Worm (Caenorhabditis elegans) whole organism, L1 larva: ENCODE measurements around the gene spe-18.

Source experiments
- C04F5.9 ChIP-seq: sonication (generic microtip); optimal IDR thresholded peaks from 2 replicates; lab custom pipeline; 2016; ENCODE audit warnings: missing genetic modification characterization, missing compliant biosample characterization
- C16A3.4 ChIP-seq: fragments of 150-350 bp; optimal IDR thresholded peaks from 2 replicates; lab custom pipeline; 2014; ENCODE audit warnings: missing biosample characterization, missing genetic modification characterization
- F16B12.6 ChIP-seq: fragments of 150-350 bp; optimal IDR thresholded peaks from 2 replicates; lab custom pipeline; 2014; ENCODE audit warnings: missing biosample characterization, missing genetic modification characterization
- Y116A8C.19 ChIP-seq: sonication (generic microtip); optimal IDR thresholded peaks from 2 replicates; lab custom pipeline; 2016; ENCODE audit warnings: missing compliant biosample characterization, missing genetic modification characterization, borderline replicate concordance
- alr-1 ChIP-seq: fragments of 200-800 bp; sonication (Bioruptor generic); optimal IDR thresholded peaks from 2 replicates; lab custom pipeline; 2018; ENCODE audit warnings: borderline replicate concordance, mild to moderate bottlenecking, missing genetic modification characterization, missing compliant biosample characterization
- ama-1 ChIP-seq: fragments of 150-350 bp; optimal IDR thresholded peaks from 2 replicates; lab custom pipeline; 2014
- blmp-1 ChIP-seq: fragments of 150-350 bp; optimal IDR thresholded peaks from 2 replicates; lab custom pipeline; 2014; ENCODE audit warnings: missing biosample characterization, missing genetic modification characterization
- ceh-8 ChIP-seq: fragments of 200-800 bp; sonication (Bioruptor generic); optimal IDR thresholded peaks from 2 replicates; lab custom pipeline; 2018; ENCODE audit warnings: mild to moderate bottlenecking, missing genetic modification characterization, moderate library complexity, missing compliant biosample characterization
- ceh-82 ChIP-seq, 3 experiments: fragments of 150-350 bp in 1 of 3; sonication (generic microtip) in 2 of 3; optimal IDR thresholded peaks; 2 replicates each; lab custom pipeline; 2014 to 2017; ENCODE audit warnings: missing biosample characterization in 3 of 3, missing genetic modification characterization in 3 of 3
- ceh-90 ChIP-seq: sonication (generic microtip); optimal IDR thresholded peaks from 2 replicates; lab custom pipeline; 2016; ENCODE audit warnings: missing genetic modification characterization, missing compliant biosample characterization
- dsc-1 ChIP-seq: sonication (generic microtip); optimal IDR thresholded peaks from 2 replicates; lab custom pipeline; 2016; ENCODE audit warnings: mild to moderate bottlenecking, missing genetic modification characterization, missing compliant biosample characterization
- efl-1 ChIP-seq, 4 experiments: fragments of 150-350 bp; optimal IDR thresholded peaks in 3 of 4; peaks in 1 of 4; 1 replicate in 1 of 4; 2 replicates in 3 of 4; lab custom pipeline; 2014; ENCODE audit warnings: missing biosample characterization in 2 of 4, missing genetic modification characterization in 2 of 4, missing genetic modification reagents in 2 of 4
- efl-3 ChIP-seq: fragments of 200-800 bp; sonication (Bioruptor generic); optimal IDR thresholded peaks from 2 replicates; lab custom pipeline; 2018; ENCODE audit warnings: mild to moderate bottlenecking, missing genetic modification characterization, missing compliant biosample characterization
- elt-2 ChIP-seq: sonication (generic microtip); optimal IDR thresholded peaks from 2 replicates; lab custom pipeline; 2016; ENCODE audit warnings: missing genetic modification characterization, mild to moderate bottlenecking, inconsistent platforms, missing compliant biosample characterization, missing genetic modification reagents
- elt-3 ChIP-seq, 6 experiments: fragments of 150-350 bp in 1 of 6; sonication (generic microtip); optimal IDR thresholded peaks; 2 replicates each; lab custom pipeline; 2017 to 2018; ENCODE audit warnings: missing biosample characterization in 6 of 6, missing genetic modification characterization in 6 of 6, inconsistent platforms in 1 of 6
- fkh-4 ChIP-seq: sonication (generic microtip); optimal IDR thresholded peaks from 2 replicates; lab custom pipeline; 2016; ENCODE audit warnings: missing compliant biosample characterization, missing genetic modification characterization, borderline replicate concordance
- fkh-8 ChIP-seq: sonication (generic microtip); optimal IDR thresholded peaks from 2 replicates; lab custom pipeline; 2016; ENCODE audit warnings: mild to moderate bottlenecking, missing genetic modification characterization, missing compliant biosample characterization
- fos-1 ChIP-seq: fragments of 150-350 bp; optimal IDR thresholded peaks from 2 replicates; lab custom pipeline; 2014; ENCODE audit warnings: missing biosample characterization, missing genetic modification characterization
- hlh-17 ChIP-seq: fragments of 200-800 bp; sonication (Bioruptor generic); optimal IDR thresholded peaks from 2 replicates; lab custom pipeline; 2018; ENCODE audit warnings: missing genetic modification characterization, mild to moderate bottlenecking, missing compliant biosample characterization, moderate library complexity, borderline replicate concordance
- irx-1 ChIP-seq: sonication (generic microtip); optimal IDR thresholded peaks from 2 replicates; lab custom pipeline; 2016; ENCODE audit warnings: missing genetic modification characterization, missing compliant biosample characterization
- isw-1 ChIP-seq: fragments of 200-800 bp; sonication (Bioruptor generic); IDR thresholded peaks from 2 replicates; pipeline ENCODE4 v1.3.6; 2022; ENCODE audit warnings: missing genetic modification characterization, missing compliant biosample characterization
- jun-1 ChIP-seq: fragments of 150-350 bp; optimal IDR thresholded peaks from 2 replicates; lab custom pipeline; 2014; ENCODE audit warnings: missing biosample characterization, missing genetic modification reagents, missing genetic modification characterization
- lin-14 ChIP-seq: fragments of 200-800 bp; sonication (Bioruptor generic); optimal IDR thresholded peaks from 2 replicates; lab custom pipeline; 2018; ENCODE audit warnings: mild to moderate bottlenecking, missing genetic modification characterization, moderate library complexity, missing compliant biosample characterization
- lin-15B ChIP-seq: fragments of 150-350 bp; sonication (generic microtip); optimal IDR thresholded peaks from 3 replicates; lab custom pipeline; 2014; ENCODE audit warnings: missing biosample characterization, missing genetic modification characterization
- lin-35 ChIP-seq, 2 experiments: fragments of 150-350 bp; optimal IDR thresholded peaks; 2 replicates each; lab custom pipeline; 2014; ENCODE audit warnings: missing biosample characterization in 2 of 2, missing genetic modification characterization in 2 of 2, missing genetic modification reagents in 2 of 2
- lin-39 ChIP-seq: fragments of 150-350 bp; optimal IDR thresholded peaks from 2 replicates; lab custom pipeline; 2014; ENCODE audit warnings: missing biosample characterization, missing genetic modification reagents, missing genetic modification characterization
- lir-3 ChIP-seq: sonication (generic microtip); optimal IDR thresholded peaks from 2 replicates; lab custom pipeline; 2016; ENCODE audit warnings: mild to moderate bottlenecking, missing genetic modification characterization, moderate library complexity, missing compliant biosample characterization; ENCODE audit not compliant: poor library complexity
- mab-9 ChIP-seq: fragments of 200-800 bp; sonication (Bioruptor generic); IDR thresholded peaks from 2 replicates; pipeline ENCODE4 v1.3.6; 2022; ENCODE audit warnings: missing genetic modification reagents, missing genetic modification characterization, missing compliant biosample characterization
- mdl-1 ChIP-seq, 2 experiments: fragments of 150-350 bp; optimal IDR thresholded peaks; 2 replicates each; lab custom pipeline; 2014 to 2017; ENCODE audit warnings: missing biosample characterization in 2 of 2, missing genetic modification characterization in 2 of 2, inconsistent platforms in 1 of 2
- mef-2 ChIP-seq: fragments of 150-350 bp; optimal IDR thresholded peaks from 2 replicates; lab custom pipeline; 2014; ENCODE audit warnings: missing biosample characterization, missing genetic modification characterization
- mep-1 ChIP-seq: fragments of 150-350 bp; optimal IDR thresholded peaks from 2 replicates; lab custom pipeline; 2014; ENCODE audit warnings: missing biosample characterization, missing genetic modification characterization
- nhr-11 ChIP-seq: fragments of 150-350 bp; optimal IDR thresholded peaks from 2 replicates; lab custom pipeline; 2014; ENCODE audit warnings: missing biosample characterization, missing genetic modification characterization
- nhr-19 ChIP-seq: fragments of 200-800 bp; sonication (Bioruptor generic); conservative IDR thresholded peaks from 2 replicates; pipeline ENCODE4 v1.3.6; 2022; ENCODE audit warnings: missing genetic modification characterization, missing compliant biosample characterization
- nhr-20 ChIP-seq: sonication (generic microtip); optimal IDR thresholded peaks from 2 replicates; lab custom pipeline; 2016; ENCODE audit warnings: mild to moderate bottlenecking, missing genetic modification characterization, missing compliant biosample characterization
- nhr-47 ChIP-seq: sonication (generic microtip); optimal IDR thresholded peaks from 2 replicates; lab custom pipeline; 2016; ENCODE audit warnings: mild to moderate bottlenecking, missing genetic modification characterization, moderate library complexity, missing compliant biosample characterization
- nhr-71 ChIP-seq: sonication (generic microtip); optimal IDR thresholded peaks from 2 replicates; lab custom pipeline; 2016; ENCODE audit warnings: mild to moderate bottlenecking, missing genetic modification characterization, moderate library complexity, missing compliant biosample characterization
- nhr-77 ChIP-seq: fragments of 150-350 bp; optimal IDR thresholded peaks from 2 replicates; lab custom pipeline; 2014; ENCODE audit warnings: missing biosample characterization, missing genetic modification characterization
- nhr-90 ChIP-seq: sonication (generic microtip); optimal IDR thresholded peaks from 2 replicates; lab custom pipeline; 2016; ENCODE audit warnings: mild to moderate bottlenecking, missing genetic modification characterization, missing compliant biosample characterization; ENCODE audit not compliant: poor library complexity
- pag-3 ChIP-seq: sonication (generic microtip); optimal IDR thresholded peaks from 2 replicates; lab custom pipeline; 2017; ENCODE audit warnings: missing genetic modification characterization, mild to moderate bottlenecking, missing compliant biosample characterization, antibody characterized with exemption, borderline replicate concordance; ENCODE audit not compliant: insufficient read depth
- pax-3 ChIP-seq: fragments of 200-800 bp; sonication (Bioruptor generic); optimal IDR thresholded peaks from 2 replicates; lab custom pipeline; 2018; ENCODE audit warnings: mild to moderate bottlenecking, missing genetic modification characterization, moderate library complexity, missing compliant biosample characterization
- rnt-1 ChIP-seq: sonication (generic microtip); optimal IDR thresholded peaks from 2 replicates; lab custom pipeline; 2016; ENCODE audit warnings: mild to moderate bottlenecking, missing genetic modification characterization, moderate library complexity, missing compliant biosample characterization
- snpc-4 ChIP-seq: fragments of 150-350 bp; optimal IDR thresholded peaks from 2 replicates; lab custom pipeline; 2014; ENCODE audit warnings: missing biosample characterization, missing genetic modification characterization
- unc-30 ChIP-seq: sonication (generic microtip); optimal IDR thresholded peaks from 2 replicates; lab custom pipeline; 2017; ENCODE audit warnings: missing biosample characterization, missing genetic modification characterization
- unc-86 ChIP-seq: sonication (generic microtip); optimal IDR thresholded peaks from 2 replicates; lab custom pipeline; 2016; ENCODE audit warnings: missing genetic modification characterization, missing compliant biosample characterization
- unc-98 ChIP-seq: fragments of 200-800 bp; sonication (Bioruptor generic); IDR thresholded peaks from 2 replicates; pipeline ENCODE4 v1.3.6; 2022; ENCODE audit warnings: missing genetic modification characterization, missing compliant biosample characterization
- xbp-1 ChIP-seq: sonication (generic microtip); optimal IDR thresholded peaks from 2 replicates; lab custom pipeline; 2016; ENCODE audit warnings: missing genetic modification characterization, missing compliant biosample characterization
- zip-4 ChIP-seq: fragments of 200-800 bp; sonication (Bioruptor generic); optimal IDR thresholded peaks from 2 replicates; lab custom pipeline; 2018; ENCODE audit warnings: mild to moderate bottlenecking, missing genetic modification characterization, moderate library complexity, missing compliant biosample characterization
- ztf-4 ChIP-seq: fragments of 150-350 bp; optimal IDR thresholded peaks from 2 replicates; lab custom pipeline; 2014; ENCODE audit warnings: missing biosample characterization, missing genetic modification characterization

Gene spe-18

ce11 chrII:13122720-13123119 lies 30.5 kb downstream of the spe-18 start, which contains the start of gene bath-45:
TSS of gene bath-45 (plus strand) at chrII:13123020.
- TF ChIP-seq nhr-19 (no peak), lin-14 (GFP tag; lab: Kevin White, UChicago) (no peak), unc-98 (GFP tag; lab: Robert Waterston, UW) (no peak), pag-3 (tag; lab: Kevin White, UChicago) (no peak), nhr-77 (no peak), alr-1 (tag; lab: Kevin White, UChicago) (no peak), nhr-20 (tag; lab: Kevin White, UChicago) (no peak), irx-1 (tag; lab: Kevin White, UChicago) (no peak), dsc-1 (tag; lab: Kevin White, UChicago) (no peak), ztf-4 (tag; lab: Kevin White, UChicago) (no peak), blmp-1 (tag; lab: Kevin White, UChicago) (no peak), snpc-4 (tag; lab: Kevin White, UChicago) (no peak), Y116A8C.19 (no peak), hlh-17 (GFP tag; lab: Kevin White, UChicago) (no peak), isw-1 (no peak)

ce11 chrII:13117135-13117534 lies 36.1 kb downstream of the spe-18 start, which contains the start of gene gfm-1:
TSS of gene gfm-1 (plus strand) at chrII:13117483.
- TF ChIP-seq Y116A8C.19: peak; percentile 84
- no peak for TF ChIP-seq ama-1 (lab: Kevin White, UChicago)
- peak; percentile 84 for TF ChIP-seq pax-3
- no peak for TF ChIP-seq nhr-11 (tag; lab: Kevin White, UChicago)
- TF ChIP-seq fos-1 (tag; lab: Kevin White, UChicago): no peak
- peak in 1 of 6 experiments; percentile 50 for TF ChIP-seq elt-3 (tag; optimal IDR thresholded peaks at IDR 0.05; lab: Kevin White, UChicago)
- TF ChIP-seq lir-3: peak; percentile 94
- peak; percentile 77 for TF ChIP-seq nhr-20 (tag; lab: Kevin White, UChicago)
- TF ChIP-seq fkh-4 (tag; lab: Kevin White, UChicago): peak; percentile 94
- TF ChIP-seq ceh-8 (GFP tag; lab: Kevin White, UChicago): peak; percentile 49
- peak; percentile 91 for TF ChIP-seq nhr-47 (tag; lab: Kevin White, UChicago)
- peak; percentile 67 for TF ChIP-seq elt-2 (tag; lab: Kevin White, UChicago)
- TF ChIP-seq efl-3: peak; percentile 69
- peak; percentile 94 for TF ChIP-seq irx-1 (tag; lab: Kevin White, UChicago)
- TF ChIP-seq nhr-90: peak; percentile 92
- TF ChIP-seq ceh-90 (tag; lab: Kevin White, UChicago): peak; percentile 94
- peak; percentile 52 for TF ChIP-seq unc-86 (tag; lab: Kevin White, UChicago)
- peak; percentile 67 for TF ChIP-seq mep-1
- TF ChIP-seq efl-1 (optimal IDR thresholded peaks at IDR 0.05; lab: Kevin White, UChicago): peak; percentile 54 to 72
- peak; percentile 76 to 96 for TF ChIP-seq efl-1 (GFP tag; optimal IDR thresholded peaks at IDR 0.05 in 1 of 2; lab: Kevin White, UChicago)
- TF ChIP-seq lin-39 (tag; lab: Kevin White, UChicago): peak; percentile 42
- TF ChIP-seq rnt-1 (tag; lab: Kevin White, UChicago): peak; percentile 98
- TF ChIP-seq dsc-1 (tag; lab: Kevin White, UChicago): peak; percentile 89
- no peak for TF ChIP-seq lin-14 (GFP tag; lab: Kevin White, UChicago)
- peak; percentile 81 for TF ChIP-seq mab-9 (GFP tag; lab: Robert Waterston, UW)
- TF ChIP-seq pag-3 (tag; lab: Kevin White, UChicago): no peak
- peak; percentile 89 for TF ChIP-seq nhr-71 (tag; lab: Kevin White, UChicago)
- peak; percentile 82 for TF ChIP-seq xbp-1 (tag; lab: Kevin White, UChicago)
- TF ChIP-seq lin-35 (GFP tag; optimal IDR thresholded peaks at IDR 0.05; lab: Kevin White, UChicago): peak; percentile 43 to 62
- no peak for TF ChIP-seq mef-2
- TF ChIP-seq C04F5.9 (tag; lab: Kevin White, UChicago): peak; percentile 84
- TF ChIP-seq unc-98 (GFP tag; lab: Robert Waterston, UW): peak; percentile 79
- no peak for TF ChIP-seq mdl-1 (tag; optimal IDR thresholded peaks at IDR 0.05; lab: Kevin White, UChicago)
- TF ChIP-seq snpc-4 (tag; lab: Kevin White, UChicago): peak; percentile 49
- peak; percentile 70 for TF ChIP-seq fkh-8 (tag; lab: Kevin White, UChicago)
- no peak for TF ChIP-seq jun-1
- TF ChIP-seq F16B12.6 (tag; lab: Kevin White, UChicago): peak; percentile 54
- no peak for TF ChIP-seq unc-30 (tag; lab: Kevin White, UChicago)
- no peak for TF ChIP-seq zip-4
- TF ChIP-seq C16A3.4: peak; percentile 23
- peak; percentile 42 to 62 (median 43) for TF ChIP-seq ceh-82 (tag; optimal IDR thresholded peaks at IDR 0.05; lab: Kevin White, UChicago)
- peak; percentile 72 for TF ChIP-seq lin-15B
- peak; percentile 77 for TF ChIP-seq nhr-19
